Fruit fly (Drosophila melanogaster) Kc167 (cell line): ENCODE results near the gene Est-P.

Experiments used
- Myc ChIP-seq: fragments of >200 bp; optimal IDR thresholded peaks from 2 replicates; lab custom pipeline; 2017; ENCODE audit warnings: missing external identifiers
- Sin3A ChIP-seq: fragments of >200 bp; optimal IDR thresholded peaks from 2 replicates; lab custom pipeline; 2018; ENCODE audit warnings: missing external identifiers
- h ChIP-seq: fragments of >200 bp; optimal IDR thresholded peaks from 3 replicates; lab custom pipeline; 2018; ENCODE audit warnings: missing external identifiers
- psq ChIP-seq: fragments of >200 bp; optimal IDR thresholded peaks from 2 replicates; lab custom pipeline; 2017; ENCODE audit warnings: missing external identifiers
- ttk ChIP-seq: sonication (Bioruptor generic); optimal IDR thresholded peaks from 2 replicates; lab custom pipeline; 2017; ENCODE audit warnings: missing external identifiers

DNA sequence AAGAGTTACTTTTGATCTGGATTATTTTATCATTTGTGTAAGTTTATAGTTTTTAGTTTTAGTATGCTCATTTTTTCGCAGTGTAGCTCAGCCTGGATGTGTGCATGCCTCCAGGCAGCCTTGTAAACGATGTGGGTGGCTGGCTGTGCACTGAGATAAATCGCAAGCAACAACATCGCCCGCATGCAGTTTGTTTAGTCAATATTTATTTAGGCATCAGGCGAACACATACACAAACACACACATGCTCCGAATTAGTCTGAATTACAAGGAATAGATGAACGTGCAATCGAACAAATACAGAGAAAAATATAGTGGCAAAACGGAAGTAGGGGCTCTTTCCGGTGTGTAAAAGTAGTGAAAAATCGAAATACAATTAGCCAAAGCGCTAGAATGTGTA, 27.5 kb upstream of the Est-P start:
- no peak for TF ChIP-seq h (lab: Kevin White, UChicago)
- no peak for TF ChIP-seq ttk (lab: Kevin White, UChicago)
- TF ChIP-seq Myc (lab: Kevin White, UChicago), result no peak
- no peak for TF ChIP-seq psq (lab: Kevin White, UChicago)
- TF ChIP-seq Sin3A (lab: Kevin White, UChicago), result no peak
